Worm (Caenorhabditis elegans): ENCODE measurements around the gene C18D11.10.

Gene C18D11.10

DNA sequence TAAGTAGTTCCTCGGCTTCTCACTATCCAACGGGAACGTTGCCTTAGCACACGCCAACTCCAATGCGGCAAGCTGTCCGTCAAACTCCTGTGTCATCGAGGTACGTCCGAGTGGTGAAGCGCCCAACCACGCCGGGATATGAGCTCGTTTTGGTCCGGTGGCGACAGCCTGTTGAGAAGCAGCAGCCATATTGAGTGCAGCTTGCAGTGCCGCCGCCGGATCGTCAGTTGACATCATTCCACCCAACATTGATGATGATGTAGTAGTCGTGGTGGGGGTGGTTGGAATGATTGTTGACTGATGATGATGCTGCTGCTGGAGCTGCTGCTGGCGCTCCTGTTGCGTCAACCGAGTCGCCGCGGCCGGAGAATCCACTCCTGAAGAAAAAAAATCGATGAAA is 25.9 kb downstream of the C18D11.10 start:
- TF ChIP-seq unc-39 (tag; optimal IDR thresholded peaks at IDR 0.05), result no peak
- TF ChIP-seq elt-2 (tag; optimal IDR thresholded peaks at IDR 0.05), result no peak

DNA sequence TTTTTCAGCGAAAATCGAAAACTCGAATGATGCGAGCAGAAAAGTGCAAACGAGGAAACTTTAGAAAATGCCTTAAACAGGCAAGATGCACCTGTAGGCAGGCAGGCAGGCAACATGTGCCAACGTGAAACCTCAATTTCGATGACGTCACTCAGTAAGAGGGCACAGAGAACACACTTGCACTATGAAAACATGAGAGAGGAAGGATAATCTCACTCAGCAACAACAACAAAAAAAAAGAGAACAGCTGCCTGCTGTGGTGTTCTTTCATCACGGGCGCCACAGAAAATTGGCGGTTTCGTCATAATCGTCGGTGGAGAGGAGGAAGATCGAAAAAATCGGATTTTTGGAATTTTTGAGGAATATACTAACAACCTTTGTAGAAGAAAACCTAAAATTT is 26.6 kb downstream of the C18D11.10 start:
- TF ChIP-seq nhr-76 (tag; optimal IDR thresholded peaks at IDR 0.05), result no peak
- peak; percentile 7 for TF ChIP-seq lin-39 (tag; optimal IDR thresholded peaks at IDR 0.05)
- no peak for TF ChIP-seq ZK546.5 (tag; optimal IDR thresholded peaks at IDR 0.05)
- peak; percentile 49 for TF ChIP-seq nfya-1 (tag; optimal IDR thresholded peaks at IDR 0.05; ENCODE audit: insufficient read depth)
- TF ChIP-seq ama-1 (optimal IDR thresholded peaks at IDR 0.05), result no peak
- TF ChIP-seq nhr-11 (tag; optimal IDR thresholded peaks at IDR 0.05), result no peak

DNA sequence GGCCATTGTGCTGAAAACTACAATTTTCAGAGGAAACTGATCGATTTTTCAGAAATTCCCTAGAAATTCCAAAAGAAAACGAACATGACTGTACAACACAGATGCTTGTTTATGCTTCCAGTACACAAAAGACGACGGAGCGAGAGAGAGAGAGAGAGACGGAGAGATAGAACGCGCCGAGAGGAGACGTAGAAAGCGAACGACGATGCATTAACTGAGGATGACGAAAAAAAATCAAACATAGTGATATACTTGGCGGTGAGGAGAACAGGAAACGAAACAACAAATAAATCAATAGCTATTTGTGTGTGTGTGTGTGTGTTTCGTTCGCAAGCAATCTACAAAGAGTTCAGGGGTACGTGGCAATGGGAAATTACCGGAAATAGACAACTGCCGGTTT is 27.3 kb downstream of the C18D11.10 start:
- TF ChIP-seq egl-5 (tag; optimal IDR thresholded peaks at IDR 0.05) (peak; percentile 50), ceh-82 (tag; optimal IDR thresholded peaks at IDR 0.05) (no peak), lsy-12 (tag; optimal IDR thresholded peaks at IDR 0.05) (no peak), nhr-12 (tag; optimal IDR thresholded peaks at IDR 0.05) (no peak), skn-1 (tag; optimal IDR thresholded peaks at IDR 0.05) (peak; percentile 75), hmg-11 (tag; optimal IDR thresholded peaks at IDR 0.05) (peak; percentile 18), egl-27 (tag; optimal IDR thresholded peaks at IDR 0.05) (no peak), lin-15B (tag; optimal IDR thresholded peaks at IDR 0.05) (no peak), ama-1 (optimal IDR thresholded peaks at IDR 0.05) (peak; percentile 20), nhr-77 (tag; optimal IDR thresholded peaks at IDR 0.05) (no peak), unc-39 (tag; optimal IDR thresholded peaks at IDR 0.05) (no peak), nhr-23 (tag; optimal IDR thresholded peaks at IDR 0.05) (no peak), mml-1 (tag; optimal IDR thresholded peaks at IDR 0.05) (no peak), ceh-28 (tag; optimal IDR thresholded peaks at IDR 0.05) (peak; percentile 37), jun-1 (tag; optimal IDR thresholded peaks at IDR 0.05) (no peak), pha-4 (tag; optimal IDR thresholded peaks at IDR 0.05) (peak; percentile 96), tbx-2 (tag; optimal IDR thresholded peaks at IDR 0.05) (no peak), nhr-25 (tag; optimal IDR thresholded peaks at IDR 0.05) (no peak), R02D3.7 (tag; optimal IDR thresholded peaks at IDR 0.05) (no peak), nhr-11 (tag; optimal IDR thresholded peaks at IDR 0.05) (no peak), fkh-2 (tag; optimal IDR thresholded peaks at IDR 0.05) (no peak), elt-3 (tag; optimal IDR thresholded peaks at IDR 0.05) (no peak), nhr-43 (tag; optimal IDR thresholded peaks at IDR 0.05; ENCODE audit: poor library complexity, severe bottlenecking) (no peak), nhr-67 (tag; optimal IDR thresholded peaks at IDR 0.05) (no peak), aly-2 (tag; optimal IDR thresholded peaks at IDR 0.05) (no peak), pqm-1 (tag; optimal IDR thresholded peaks at IDR 0.05) (peak; percentile 61), ztf-4 (tag; optimal IDR thresholded peaks at IDR 0.05) (no peak), lin-39 (tag; optimal IDR thresholded peaks at IDR 0.05) (peak; percentile 15), ztf-11 (tag; optimal IDR thresholded peaks at IDR 0.05) (no peak), nfya-1 (tag; optimal IDR thresholded peaks at IDR 0.05; ENCODE audit: insufficient read depth) (peak; percentile 50), daf-12 (tag; optimal IDR thresholded peaks at IDR 0.05) (no peak), elt-2 (tag; optimal IDR thresholded peaks at IDR 0.05) (peak; percentile 42), eor-1 (tag; optimal IDR thresholded peaks at IDR 0.05) (no peak), fkh-10 (GFP tag; optimal IDR thresholded peaks at IDR 0.05) (no peak), ZK546.5 (tag; optimal IDR thresholded peaks at IDR 0.05) (no peak), nhr-28 (tag; optimal IDR thresholded peaks at IDR 0.05) (no peak), snpc-4 (tag; optimal IDR thresholded peaks at IDR 0.05) (peak; percentile 17), mdl-1 (tag; optimal IDR thresholded peaks at IDR 0.05) (no peak), nhr-237 (tag; optimal IDR thresholded peaks at IDR 0.05) (no peak), sea-2 (GFP tag; optimal IDR thresholded peaks at IDR 0.05) (no peak)

DNA sequence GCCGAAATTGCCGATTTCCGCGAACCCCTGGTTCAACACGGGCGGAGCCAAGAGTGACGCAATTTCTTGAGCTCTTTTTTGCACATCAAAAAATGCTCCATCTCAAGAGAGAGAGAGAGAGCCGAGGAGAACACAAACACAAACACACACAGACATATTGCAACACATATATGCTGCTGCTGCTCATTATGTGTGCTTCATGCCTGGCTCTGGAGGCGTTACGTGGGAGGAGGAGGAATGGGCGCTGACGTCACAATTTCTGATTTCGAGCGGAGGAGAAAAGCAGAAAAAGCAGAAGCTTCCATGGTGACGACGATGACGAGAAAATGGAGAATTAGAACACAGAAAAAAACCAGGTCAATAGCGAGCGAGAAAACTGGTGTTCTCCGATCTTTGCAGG is 28.5 kb downstream of the C18D11.10 start:
- TF ChIP-seq tbx-2 (tag; optimal IDR thresholded peaks at IDR 0.05) (no peak), aly-2 (tag; optimal IDR thresholded peaks at IDR 0.05) (no peak), elt-1 (tag; optimal IDR thresholded peaks at IDR 0.05) (no peak), egl-5 (tag; optimal IDR thresholded peaks at IDR 0.05) (peak; percentile 13), fos-1 (tag; optimal IDR thresholded peaks at IDR 0.05) (no peak), pha-4 (tag; optimal IDR thresholded peaks at IDR 0.05) (peak; percentile 7), nfya-1 (tag; optimal IDR thresholded peaks at IDR 0.05; ENCODE audit: insufficient read depth) (peak; percentile 51), mml-1 (tag; optimal IDR thresholded peaks at IDR 0.05) (no peak), ztf-4 (tag; optimal IDR thresholded peaks at IDR 0.05) (no peak), pqm-1 (tag; optimal IDR thresholded peaks at IDR 0.05) (no peak)
